Worm (Caenorhabditis elegans): ENCODE results near the gene ift-74.

The ift-74 gene

DNA sequence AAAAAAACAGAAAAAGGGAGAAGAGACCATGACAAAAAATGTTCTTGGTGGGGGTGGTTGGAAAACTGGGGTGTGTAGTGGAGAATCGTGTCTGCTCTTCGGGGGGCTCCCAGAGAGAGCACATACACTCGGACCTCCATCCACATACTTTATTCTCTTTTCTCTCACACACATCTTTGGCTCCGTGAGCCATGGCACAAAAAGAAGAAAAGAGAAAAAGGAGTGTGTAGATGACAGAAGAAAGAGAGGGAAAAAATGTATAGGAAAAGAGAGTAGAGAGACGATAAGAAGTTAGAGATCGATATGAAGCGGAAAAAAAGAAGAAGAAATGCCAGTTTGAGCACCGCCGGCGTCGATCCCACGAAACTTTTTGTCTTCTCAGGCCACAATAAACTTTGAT is 29.2 kb downstream of the ift-74 start (continued):
- TF ChIP-seq lin-35 (GFP tag; optimal IDR thresholded peaks at IDR 0.05): peak in 1 of 2 experiments; percentile 18
- no peak for TF ChIP-seq pqm-1 (tag; optimal IDR thresholded peaks at IDR 0.05)
- TF ChIP-seq nhr-19 (GFP tag; conservative IDR thresholded peaks at IDR 0.05): peak; percentile 32; the same call in 1 of the 2 replicates
- no peak for TF ChIP-seq unc-62 (GFP tag; optimal IDR thresholded peaks at IDR 0.05)
- peak; percentile 9 to 66 for TF ChIP-seq lsy-2 (tag; optimal IDR thresholded peaks at IDR 0.05)
- no peak for TF ChIP-seq C34B4.2 (tag; optimal IDR thresholded peaks at IDR 0.05)
- peak; percentile 49 for TF ChIP-seq rnt-1 (tag; optimal IDR thresholded peaks at IDR 0.05)
- no peak for TF ChIP-seq hpl-2 (GFP tag; optimal IDR thresholded peaks at IDR 0.05)
- TF ChIP-seq dsc-1 (tag; optimal IDR thresholded peaks at IDR 0.05): peak; percentile 14
- peak; percentile 14 to 28 for TF ChIP-seq efl-1 (optimal IDR thresholded peaks at IDR 0.05)
- peak in 1 of 2 experiments; percentile 18 for TF ChIP-seq efl-1 (GFP tag; optimal IDR thresholded peaks at IDR 0.05 in 1 of 2)
- TF ChIP-seq pax-3 (tag; optimal IDR thresholded peaks at IDR 0.05): no peak
- TF ChIP-seq hlh-4 (tag; optimal IDR thresholded peaks at IDR 0.05): no peak
- TF ChIP-seq tbx-2 (tag; optimal IDR thresholded peaks at IDR 0.05): peak; percentile 13
- no peak for TF ChIP-seq mdl-1 (tag; optimal IDR thresholded peaks at IDR 0.05)
- TF ChIP-seq nhr-71 (tag; optimal IDR thresholded peaks at IDR 0.05): peak; percentile 62
- no peak for TF ChIP-seq ceh-90 (tag; optimal IDR thresholded peaks at IDR 0.05)
- no peak for TF ChIP-seq jun-1 (tag; optimal IDR thresholded peaks at IDR 0.05)
- TF ChIP-seq ztf-11 (tag; optimal IDR thresholded peaks at IDR 0.05): no peak
- TF ChIP-seq fos-1 (tag; optimal IDR thresholded peaks at IDR 0.05): no peak
- no peak for TF ChIP-seq ceh-88 (GFP tag; IDR thresholded peaks at IDR 0.05)
- peak; percentile 29 for TF ChIP-seq nhr-47 (tag; optimal IDR thresholded peaks at IDR 0.05)
- TF ChIP-seq egl-13 (tag; optimal IDR thresholded peaks at IDR 0.05): no peak
- no peak for TF ChIP-seq hlh-17 (GFP tag; optimal IDR thresholded peaks at IDR 0.05; ENCODE audit: borderline replicate concordance)
- TF ChIP-seq nhr-237 (tag; optimal IDR thresholded peaks at IDR 0.05): no peak
- peak; percentile 8 for TF ChIP-seq nhr-20 (tag; optimal IDR thresholded peaks at IDR 0.05)
- TF ChIP-seq sup-37 (GFP tag; optimal IDR thresholded peaks at IDR 0.05): no peak
- 0 out of 2 replicates have a peak, but pooled peaks have one; percentile 19 for TF ChIP-seq isw-1 (GFP tag; IDR thresholded peaks at IDR 0.05)
- TF ChIP-seq efl-3 (GFP tag; optimal IDR thresholded peaks at IDR 0.05): no peak
- TF ChIP-seq swsn-7 (tag; optimal IDR thresholded peaks at IDR 0.05): peak; percentile 40
- no peak for TF ChIP-seq ceh-8 (GFP tag; optimal IDR thresholded peaks at IDR 0.05)
- TF ChIP-seq lin-15B (tag; optimal IDR thresholded peaks at IDR 0.05): no peak
- no peak for TF ChIP-seq elt-3 (tag; optimal IDR thresholded peaks at IDR 0.05)
- peak; percentile 14 for TF ChIP-seq xbp-1 (tag; optimal IDR thresholded peaks at IDR 0.05)
- no peak for TF ChIP-seq C04F5.9 (tag; optimal IDR thresholded peaks at IDR 0.05)
- no peak for TF ChIP-seq ama-1 (optimal IDR thresholded peaks at IDR 0.05)
- TF ChIP-seq unc-130 (tag; optimal IDR thresholded peaks at IDR 0.05): no peak
- TF ChIP-seq mef-2 (tag; optimal IDR thresholded peaks at IDR 0.05): no peak
- TF ChIP-seq nhr-12 (tag; optimal IDR thresholded peaks at IDR 0.05): no peak

DNA sequence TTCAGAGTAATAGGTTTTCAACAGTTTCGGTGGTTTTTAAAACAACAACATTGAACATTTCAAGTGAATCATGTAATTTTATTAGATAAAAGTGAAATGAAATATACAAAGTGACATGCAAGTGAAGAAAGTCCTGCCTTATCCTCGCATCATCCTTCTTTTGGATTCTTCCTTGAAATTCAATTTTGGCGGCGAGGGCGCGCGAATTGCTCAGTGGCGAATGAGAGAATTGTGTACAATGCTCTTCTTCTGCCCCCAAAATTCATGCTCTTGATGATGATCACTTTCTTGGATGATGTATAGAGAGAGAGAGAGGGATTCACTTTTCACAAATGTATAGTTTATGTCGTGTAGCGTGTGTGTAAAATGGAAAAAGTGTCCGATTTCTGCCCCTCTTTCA is 29.9 kb downstream of the ift-74 start:
- no peak for TF ChIP-seq nhr-90 (tag; optimal IDR thresholded peaks at IDR 0.05; ENCODE audit: poor library complexity)
- no peak for TF ChIP-seq ztf-11 (tag; optimal IDR thresholded peaks at IDR 0.05)
- no peak for TF ChIP-seq ets-5 (GFP tag; IDR thresholded peaks at IDR 0.05)
- TF ChIP-seq zip-4 (GFP tag; optimal IDR thresholded peaks at IDR 0.05): no peak
- no peak for TF ChIP-seq C04F5.9 (tag; optimal IDR thresholded peaks at IDR 0.05)
- no peak for TF ChIP-seq hlh-4 (tag; optimal IDR thresholded peaks at IDR 0.05)
- TF ChIP-seq lsy-2 (tag; optimal IDR thresholded peaks at IDR 0.05): no peak
- no peak for TF ChIP-seq nhr-20 (tag; optimal IDR thresholded peaks at IDR 0.05)
- peak; percentile 49 for TF ChIP-seq lin-14 (GFP tag; optimal IDR thresholded peaks at IDR 0.05)
- no peak for TF ChIP-seq isw-1 (GFP tag; IDR thresholded peaks at IDR 0.05)
- no peak for TF ChIP-seq mef-2 (tag; optimal IDR thresholded peaks at IDR 0.05)
- TF ChIP-seq fkh-10 (GFP tag; optimal IDR thresholded peaks at IDR 0.05): peak; percentile 67
- TF ChIP-seq vab-15 (tag; optimal IDR thresholded peaks at IDR 0.05): no peak
- no peak for TF ChIP-seq nhr-12 (tag; optimal IDR thresholded peaks at IDR 0.05)
- no peak for TF ChIP-seq ama-1 (optimal IDR thresholded peaks at IDR 0.05)
- peak; percentile 29 for TF ChIP-seq blmp-1 (tag; optimal IDR thresholded peaks at IDR 0.05)
- TF ChIP-seq sup-37 (GFP tag; optimal IDR thresholded peaks at IDR 0.05): no peak
- TF ChIP-seq nhr-47 (tag; optimal IDR thresholded peaks at IDR 0.05): no peak

Measured in whole organism, L1 larva.